Fruit fly (Drosophila melanogaster) whole organism, embryonic: Measurements from ENCODE around the gene Arpc1.

ENCODE experiments used
- Adf1 ChIP-seq: fragments of 200-800 bp; sonication (Bioruptor generic); IDR thresholded peaks from 2 replicates; pipeline ENCODE4 v1.3.6; 2022; ENCODE audit warnings: missing biosample characterization, missing genetic modification characterization
- CG10321 ChIP-seq: fragments of 200-800 bp; sonication (Bioruptor generic); IDR thresholded peaks from 2 replicates; pipeline ENCODE4 v1.3.6; 2022; ENCODE audit warnings: missing biosample characterization, missing genetic modification characterization
- CG10565 ChIP-seq: fragments of 200-800 bp; sonication (Bioruptor generic); optimal IDR thresholded peaks from 3 replicates; lab custom pipeline; 2016; ENCODE audit warnings: missing biosample characterization, mild to moderate bottlenecking, missing genetic modification characterization
- CG10654 ChIP-seq: fragments of 200-800 bp; sonication (Bioruptor generic); optimal IDR thresholded peaks from 2 replicates; lab custom pipeline; 2016; ENCODE audit warnings: missing biosample characterization, missing genetic modification characterization
- CG12219 ChIP-seq: fragments of 200-800 bp; sonication (Bioruptor generic); optimal IDR thresholded peaks from 3 replicates; lab custom pipeline; 2018; ENCODE audit warnings: missing biosample characterization, mild to moderate bottlenecking, missing genetic modification characterization
- CG12236 ChIP-seq: fragments of 200-800 bp; sonication (Bioruptor generic); optimal IDR thresholded peaks from 2 replicates; lab custom pipeline; 2016; ENCODE audit warnings: missing biosample characterization, missing genetic modification characterization
- CG13296 ChIP-seq: fragments of 200-800 bp; sonication (Bioruptor generic); optimal IDR thresholded peaks from 3 replicates; lab custom pipeline; 2018; ENCODE audit warnings: missing biosample characterization, mild to moderate bottlenecking, missing genetic modification characterization
- CG13894 ChIP-seq: fragments of 200-800 bp; sonication (Bioruptor generic); optimal IDR thresholded peaks from 3 replicates; lab custom pipeline; 2018; ENCODE audit warnings: missing biosample characterization, mild to moderate bottlenecking, missing genetic modification characterization, moderate library complexity
- CG14860 ChIP-seq: fragments of 200-800 bp; sonication (Bioruptor generic); IDR thresholded peaks from 3 replicates; pipeline ENCODE4 v1.3.6; 2022; ENCODE audit warnings: missing biosample characterization, missing genetic modification characterization; ENCODE audit not compliant: partially characterized antibody
- CG15011 ChIP-seq: fragments of 200-800 bp; sonication (Bioruptor generic); optimal IDR thresholded peaks from 3 replicates; lab custom pipeline; 2018; ENCODE audit warnings: missing biosample characterization, mild to moderate bottlenecking, missing genetic modification characterization
- CG15696 ChIP-seq: fragments of 200-800 bp; sonication (Bioruptor generic); optimal IDR thresholded peaks from 2 replicates; lab custom pipeline; 2019; ENCODE audit warnings: missing biosample characterization, mild to moderate bottlenecking, missing genetic modification characterization, moderate library complexity
- CG18011 ChIP-seq: fragments of 200-800 bp; sonication (Bioruptor generic); optimal IDR thresholded peaks from 2 replicates; lab custom pipeline; 2017; ENCODE audit warnings: missing biosample characterization, missing genetic modification characterization, mild to moderate bottlenecking, moderate library complexity, missing genotype
- CG2120 ChIP-seq: fragments of 200-800 bp; sonication (Bioruptor generic); optimal IDR thresholded peaks from 3 replicates; lab custom pipeline; 2016; ENCODE audit warnings: missing biosample characterization, missing genetic modification characterization
- CG2202 ChIP-seq: fragments of 200-800 bp; sonication (Bioruptor generic); optimal IDR thresholded peaks from 2 replicates; lab custom pipeline; 2018; ENCODE audit warnings: missing biosample characterization, mild to moderate bottlenecking, missing genetic modification characterization
- CG2678 ChIP-seq: fragments of 200-800 bp; sonication (Bioruptor generic); optimal IDR thresholded peaks from 3 replicates; lab custom pipeline; 2019; ENCODE audit warnings: missing biosample characterization, mild to moderate bottlenecking, missing genetic modification characterization, moderate library complexity
- CG30403 ChIP-seq: fragments of 200-800 bp; sonication (Bioruptor generic); optimal IDR thresholded peaks from 3 replicates; lab custom pipeline; 2016; ENCODE audit warnings: missing biosample characterization, missing genetic modification characterization
- CG32767 ChIP-seq: fragments of 200-800 bp; sonication (Bioruptor generic); IDR thresholded peaks from 2 replicates; pipeline ENCODE4 v1.3.6; 2022; ENCODE audit warnings: missing biosample characterization, missing genetic modification characterization
- CG34422 ChIP-seq: fragments of 200-800 bp; sonication (Bioruptor generic); IDR thresholded peaks from 3 replicates; pipeline ENCODE4 v1.3.6; 2022; ENCODE audit warnings: missing biosample characterization, missing genetic modification characterization
- CG3995 ChIP-seq: fragments of 200-800 bp; sonication (Bioruptor generic); optimal IDR thresholded peaks from 3 replicates; lab custom pipeline; 2016; ENCODE audit warnings: missing biosample characterization, missing genetic modification characterization
- CG4360 ChIP-seq: fragments of 200-800 bp; sonication (Bioruptor generic); IDR thresholded peaks from 2 replicates; pipeline ENCODE4 v1.3.6; 2022; ENCODE audit warnings: missing biosample characterization, missing genetic modification characterization
- CG4617 ChIP-seq: fragments of 200-800 bp; sonication (Bioruptor generic); optimal IDR thresholded peaks from 3 replicates; lab custom pipeline; 2016; ENCODE audit warnings: missing biosample characterization, missing genetic modification characterization, borderline replicate concordance
- CG7928 ChIP-seq: fragments of 200-800 bp; sonication (Bioruptor generic); optimal IDR thresholded peaks from 2 replicates; lab custom pipeline; 2017; ENCODE audit warnings: missing biosample characterization, mild to moderate bottlenecking, missing genetic modification characterization
- D19A ChIP-seq: fragments of 200-800 bp; optimal IDR thresholded peaks from 3 replicates; lab custom pipeline; 2019; ENCODE audit warnings: missing biosample characterization, mild to moderate bottlenecking, missing genetic modification characterization, moderate library complexity
- Dek ChIP-seq: fragments of 200-800 bp; sonication (Bioruptor generic); optimal IDR thresholded peaks from 3 replicates; lab custom pipeline; 2019; ENCODE audit warnings: missing biosample characterization, mild to moderate bottlenecking, missing genetic modification characterization, moderate library complexity
- Doc3 ChIP-seq: fragments of 200-800 bp; sonication (Bioruptor generic); IDR thresholded peaks from 3 replicates; pipeline ENCODE4 v1.3.6; 2022; ENCODE audit warnings: missing biosample characterization, missing genetic modification characterization; ENCODE audit not compliant: partially characterized antibody
- Fer3 ChIP-seq: fragments of 200-800 bp; sonication (Bioruptor generic); optimal IDR thresholded peaks from 2 replicates; lab custom pipeline; 2018; ENCODE audit warnings: missing biosample characterization, mild to moderate bottlenecking, missing genetic modification characterization, moderate library complexity
- Hsf ChIP-seq: fragments of 200-800 bp; sonication (Bioruptor generic); optimal IDR thresholded peaks from 3 replicates; lab custom pipeline; 2016; ENCODE audit warnings: missing biosample characterization, missing genetic modification characterization
- Mrtf ChIP-seq: fragments of 200-800 bp; sonication (Bioruptor generic); IDR thresholded peaks from 3 replicates; pipeline ENCODE4 v1.3.6; 2022; ENCODE audit warnings: missing biosample characterization, missing genetic modification characterization
- Nf-YB ChIP-seq: fragments of 200-800 bp; sonication (Bioruptor generic); optimal IDR thresholded peaks from 3 replicates; lab custom pipeline; 2019; ENCODE audit warnings: missing biosample characterization, mild to moderate bottlenecking, missing genetic modification characterization, moderate library complexity
- NfI ChIP-seq: fragments of 200-800 bp; sonication (Bioruptor generic); optimal IDR thresholded peaks from 3 replicates; lab custom pipeline; 2018; ENCODE audit warnings: missing biosample characterization, mild to moderate bottlenecking, missing genetic modification characterization, moderate library complexity
- Oli ChIP-seq: fragments of 200-800 bp; sonication (Bioruptor generic); optimal IDR thresholded peaks from 2 replicates; lab custom pipeline; 2018; ENCODE audit warnings: missing biosample characterization, mild to moderate bottlenecking, missing genetic modification characterization, moderate library complexity
- Sry-β ChIP-seq: fragments of 200-800 bp; sonication (Bioruptor generic); optimal IDR thresholded peaks from 2 replicates; lab custom pipeline; 2018; ENCODE audit warnings: missing biosample characterization, mild to moderate bottlenecking, missing genetic modification characterization, moderate library complexity
- bowl ChIP-seq: fragments of 200-800 bp; sonication (Bioruptor generic); IDR thresholded peaks from 2 replicates; pipeline ENCODE4 v1.3.6; 2022; ENCODE audit warnings: missing biosample characterization, missing genetic modification characterization
- br ChIP-seq: fragments of >200 bp; optimal IDR thresholded peaks from 2 replicates; lab custom pipeline; 2017
- btn ChIP-seq: fragments of 200-800 bp; sonication (Bioruptor generic); optimal IDR thresholded peaks from 2 replicates; lab custom pipeline; 2016; ENCODE audit warnings: missing biosample characterization, missing genetic modification characterization
- fd96Cb ChIP-seq: fragments of 200-800 bp; sonication (Bioruptor generic); optimal IDR thresholded peaks from 2 replicates; lab custom pipeline; 2018; ENCODE audit warnings: missing biosample characterization, mild to moderate bottlenecking, missing genetic modification characterization, moderate library complexity
- gce ChIP-seq: fragments of 200-800 bp; sonication (Bioruptor generic); IDR thresholded peaks from 3 replicates; pipeline ENCODE4 v1.3.6; 2022; ENCODE audit warnings: missing biosample characterization, missing genetic modification characterization
- gcm2 ChIP-seq: fragments of 200-800 bp; sonication (Bioruptor generic); optimal IDR thresholded peaks from 2 replicates; lab custom pipeline; 2016; ENCODE audit warnings: missing biosample characterization, missing genetic modification characterization
- hbn ChIP-seq: fragments of 200-800 bp; sonication (Bioruptor generic); IDR thresholded peaks from 2 replicates; pipeline ENCODE4 v1.3.6; 2022; ENCODE audit warnings: missing biosample characterization, missing genetic modification characterization; ENCODE audit not compliant: partially characterized antibody
- knrl ChIP-seq: fragments of 200-800 bp; sonication (Bioruptor generic); IDR thresholded peaks from 3 replicates; pipeline ENCODE4 v1.3.6; 2022; ENCODE audit warnings: missing biosample characterization, missing genetic modification characterization; ENCODE audit not compliant: partially characterized antibody
- mirr ChIP-seq: fragments of 200-800 bp; sonication (Bioruptor generic); optimal IDR thresholded peaks from 3 replicates; lab custom pipeline; 2018; ENCODE audit warnings: missing biosample characterization, mild to moderate bottlenecking, missing genetic modification characterization
- pan ChIP-seq, 4 experiments: fragments of >200 bp in 3 of 4; fragments of 200-800 bp in 1 of 4; sonication (Bioruptor generic) in 1 of 4; optimal IDR thresholded peaks in 3 of 4; IDR thresholded peaks in 1 of 4; 2 replicates each; pipeline versions ENCODE4 v1.3.6 to Lab custom; 2017 to 2022; ENCODE audit warnings: missing biosample characterization in 2 of 4, missing genetic modification characterization in 2 of 4, mixed read lengths in 1 of 4
- run ChIP-seq: fragments of 200-800 bp; sonication (Bioruptor generic); optimal IDR thresholded peaks from 3 replicates; lab custom pipeline; 2018; ENCODE audit warnings: missing biosample characterization, mild to moderate bottlenecking, missing genetic modification characterization
- sc ChIP-seq, 3 experiments: fragments of >200 bp in 2 of 3; fragments of 200-800 bp in 1 of 3; sonication (Bioruptor generic) in 1 of 3; optimal IDR thresholded peaks; 2 replicates in 2 of 3; 3 replicates in 1 of 3; lab custom pipeline; 2017; ENCODE audit warnings: mild to moderate bottlenecking in 1 of 3, missing biosample characterization in 1 of 3, missing genetic modification characterization in 1 of 3, missing genetic modification reagents in 1 of 3
- sug ChIP-seq: fragments of 200-800 bp; optimal IDR thresholded peaks from 2 replicates; lab custom pipeline; 2019; ENCODE audit warnings: missing biosample characterization, mild to moderate bottlenecking, missing genetic modification characterization, moderate library complexity
- tap ChIP-seq: fragments of 200-800 bp; optimal IDR thresholded peaks from 3 replicates; lab custom pipeline; 2019; ENCODE audit warnings: missing biosample characterization, mild to moderate bottlenecking, missing genetic modification characterization, moderate library complexity
- ttk ChIP-seq: fragments of 200-800 bp; sonication (Bioruptor generic); IDR thresholded peaks from 2 replicates; pipeline ENCODE4 v2.1.2; 2022; ENCODE audit warnings: missing biosample characterization, missing genetic modification characterization
- zfh2 ChIP-seq: fragments of 200-800 bp; sonication (Bioruptor generic); optimal IDR thresholded peaks from 2 replicates; lab custom pipeline; 2016; ENCODE audit warnings: missing biosample characterization, missing genetic modification characterization

Gene Arpc1

dm6 chr2L:13838647-13839390 lies 9.3 kb upstream of the Arpc1 start (continued):
- TF ChIP-seq CG10321 (GFP tag; lab: Robert Waterston, UW) = no peak
- TF ChIP-seq Sry-β (GFP tag; lab: Kevin White, UChicago) = no peak
- TF ChIP-seq CG3995 (GFP tag; lab: Kevin White, UChicago) = no peak
- TF ChIP-seq CG7928 (GFP tag; lab: Kevin White, UChicago) = no peak
- no peak for TF ChIP-seq Nf-YB (GFP tag; lab: Kevin White, UChicago)
- no peak for TF ChIP-seq fd96Cb (tag; lab: Kevin White, UChicago)
- TF ChIP-seq Adf1 (GFP tag; lab: Robert Waterston, UW) = no peak
- TF ChIP-seq CG18011 (GFP tag; lab: Kevin White, UChicago) = no peak
- TF ChIP-seq pan (optimal IDR thresholded peaks at IDR 0.05; lab: Kevin White, UChicago) = no peak
- peak in 1 of 2 experiments; percentile 22 for TF ChIP-seq pan (GFP tag; optimal IDR thresholded peaks at IDR 0.05 in 1 of 2, IDR thresholded peaks at IDR 0.05 in 1 of 2)
- TF ChIP-seq mirr = peak; percentile 83
- peak; percentile 67 for TF ChIP-seq CG13296 (GFP tag; lab: Kevin White, UChicago)
- TF ChIP-seq zfh2 (GFP tag; lab: Kevin White, UChicago) = no peak
- TF ChIP-seq CG4360 (GFP tag; lab: Robert Waterston, UW) = peak; percentile 78
- TF ChIP-seq CG14860 (GFP tag; lab: Robert Waterston, UW) = no peak
- no peak for TF ChIP-seq CG4617 (GFP tag; lab: Kevin White, UChicago)
- TF ChIP-seq btn = peak; percentile 16
- no peak for TF ChIP-seq CG32767
- peak; percentile 41 for TF ChIP-seq sug (tag; lab: Kevin White, UChicago)
- TF ChIP-seq CG2120 (GFP tag; lab: Kevin White, UChicago) = peak; percentile 35
- TF ChIP-seq CG2202 (tag; lab: Kevin White, UChicago) = peak; percentile 36
- no peak for TF ChIP-seq CG10565 (GFP tag; lab: Kevin White, UChicago)
- peak; percentile 80 for TF ChIP-seq D19A (tag; lab: Kevin White, UChicago)
- TF ChIP-seq Doc3 = no peak
- no peak for TF ChIP-seq run (tag; lab: Kevin White, UChicago)
- TF ChIP-seq CG30403 (GFP tag; lab: Kevin White, UChicago) = peak; percentile 12
- no peak for TF ChIP-seq Hsf (GFP tag; lab: Kevin White, UChicago)
- no peak for TF ChIP-seq br
- no peak for TF ChIP-seq Mrtf (GFP tag; lab: Robert Waterston, UW)
- TF ChIP-seq Dek (tag; lab: Kevin White, UChicago) = peak; percentile 27
- TF ChIP-seq tap (tag; lab: Kevin White, UChicago) = peak; percentile 19
- TF ChIP-seq CG15696 (tag; lab: Kevin White, UChicago) = peak; percentile 46
- peak; percentile 54 for TF ChIP-seq CG13894
- no peak for TF ChIP-seq CG12236 (GFP tag; lab: Kevin White, UChicago)
- TF ChIP-seq Fer3 (tag; lab: Kevin White, UChicago) = peak; percentile 8
- no peak for TF ChIP-seq CG10654 (GFP tag; lab: Kevin White, UChicago)
- no peak for TF ChIP-seq bowl (GFP tag; lab: Robert Waterston, UW)
- TF ChIP-seq gce (GFP tag; lab: Robert Waterston, UW) = 0 out of 3 replicates have a peak, but pooled peaks have one; percentile 15
- TF ChIP-seq CG2678 = peak; percentile 66
- TF ChIP-seq sc (optimal IDR thresholded peaks at IDR 0.05; lab: Kevin White, UChicago) = no peak
- TF ChIP-seq sc (GFP tag; optimal IDR thresholded peaks at IDR 0.05; lab: Kevin White, UChicago) = peak; percentile 16
- no peak for TF ChIP-seq NfI (GFP tag; lab: Kevin White, UChicago)
- TF ChIP-seq ttk (GFP tag; lab: Robert Waterston, UW) = no peak
- TF ChIP-seq hbn (GFP tag; lab: Robert Waterston, UW) = no peak
- no peak for TF ChIP-seq knrl (GFP tag; lab: Robert Waterston, UW)
- no peak; the same call in 2 of the 3 replicates for TF ChIP-seq CG34422 (GFP tag; lab: Robert Waterston, UW)
- no peak for TF ChIP-seq CG15011 (GFP tag; lab: Kevin White, UChicago)
- TF ChIP-seq gcm2 (GFP tag; lab: Kevin White, UChicago) = no peak
- TF ChIP-seq Oli (tag; lab: Kevin White, UChicago) = peak; percentile 12
- peak; percentile 12 for TF ChIP-seq CG12219 (GFP tag; lab: Kevin White, UChicago)
